In genomic region chr2L:7621706-7622105, dm6 we compare ENCODE assay signal across 3 fruit fly cellular contexts.
TF ChIP-seq lines count a peak whose summit lies in the region.

No protein-coding gene starts in this region.

- TF ChIP-seq CTCF in whole organism, embryonic (GFP tag; optimal IDR thresholded peaks at IDR 0.05; lab: Kevin White, UChicago), result no peak

TF ChIP-seq in whole organism, embryonic, 481 proteins besides CTCF, POLR2A, EP300 and RAD21:
- TF ChIP-seq D19A (tag; optimal IDR thresholded peaks at IDR 0.05; lab: Kevin White, UChicago) (peak; percentile 73), CG7357 (GFP tag; IDR thresholded peaks at IDR 0.05; lab: Robert Waterston, UW) (no peak), CG9437 (GFP tag; optimal IDR thresholded peaks at IDR 0.05; lab: Kevin White, UChicago) (no peak), nerfin-2 (GFP tag; IDR thresholded peaks at IDR 0.05; lab: Robert Waterston, UW; ENCODE audit: partially characterized antibody) (no peak)
TF ChIP-seq in whole organism, embryonic: peak in this region for 1.

TF ChIP-seq in whole organism, prepupa, 60 proteins besides CTCF, POLR2A, EP300 and RAD21:
- TF ChIP-seq eg (GFP tag; IDR thresholded peaks at IDR 0.05; lab: Robert Waterston, UW), result peak; percentile 30; the same call in 1 of the 3 replicates
- TF ChIP-seq CG9139 (GFP tag; optimal IDR thresholded peaks at IDR 0.05; lab: Kevin White, UChicago), result no peak
- TF ChIP-seq CG32006 (GFP tag; optimal IDR thresholded peaks at IDR 0.05; lab: Kevin White, UChicago), result peak; percentile 35
- no peak for TF ChIP-seq fd59A (GFP tag; optimal IDR thresholded peaks at IDR 0.05; lab: Kevin White, UChicago)
- peak; percentile 51; the same call in 1 of the 3 replicates for TF ChIP-seq CG8119 (GFP tag; IDR thresholded peaks at IDR 0.05; lab: Robert Waterston, UW)
- peak; percentile 34 for TF ChIP-seq Eip78C (GFP tag; lab: Kevin White, UChicago)
- TF ChIP-seq Hr4 (GFP tag; optimal IDR thresholded peaks at IDR 0.05; lab: Kevin White, UChicago), result peak; percentile 11
- peak; percentile 14 for TF ChIP-seq CG6276 (GFP tag; optimal IDR thresholded peaks at IDR 0.05; lab: Kevin White, UChicago)
- TF ChIP-seq Lpt (GFP tag; optimal IDR thresholded peaks at IDR 0.05; lab: Kevin White, UChicago), result peak; percentile 7

TF ChIP-seq in whole organism, pupa, 21 proteins besides CTCF, POLR2A, EP300 and RAD21:
- TF ChIP-seq CG12605 (GFP tag; IDR thresholded peaks at IDR 0.05; lab: Robert Waterston, UW) (no peak), CG8301 (tag; optimal IDR thresholded peaks at IDR 0.05; lab: Kevin White, UChicago) (peak; percentile 13), CG34367 (tag; optimal IDR thresholded peaks at IDR 0.05; lab: Kevin White, UChicago) (no peak), CG14655 (GFP tag; optimal IDR thresholded peaks at IDR 0.05; lab: Kevin White, UChicago) (peak; percentile 8)

Comparison
In these comparisons a context has a peak if more than half of its experiments do, and no peak if none do; other contexts are left out.
1. Of the 7 proteins assayed by ChIP-seq in both whole organism, embryonic and whole organism, prepupa: peak only in whole organism, embryonic: none; only in whole organism, prepupa: Lpt; in both: none; in neither: 6.